Worm (Caenorhabditis elegans) whole organism, early embryonic: ENCODE measurements around the gene Y102E9.3.

Experiments used
- B0310.2 ChIP-seq: sonication (generic microtip); optimal IDR thresholded peaks from 2 replicates; lab custom pipeline; 2016; ENCODE audit warnings: mild to moderate bottlenecking, missing genetic modification characterization, missing compliant biosample characterization
- F13C5.2 ChIP-seq: sonication (generic microtip); optimal IDR thresholded peaks from 2 replicates; lab custom pipeline; 2017; ENCODE audit warnings: mild to moderate bottlenecking, missing genetic modification characterization, inconsistent platforms, missing compliant biosample characterization
- aly-1 ChIP-seq: sonication (generic microtip); optimal IDR thresholded peaks from 2 replicates; lab custom pipeline; 2016; ENCODE audit warnings: missing genetic modification characterization, missing compliant biosample characterization
- ama-1 ChIP-seq: fragments of 150-350 bp; optimal IDR thresholded peaks from 2 replicates; lab custom pipeline; 2014
- ceh-13 ChIP-seq: fragments of 200-800 bp; sonication (Bioruptor generic); optimal IDR thresholded peaks from 2 replicates; lab custom pipeline; 2018; ENCODE audit warnings: mild to moderate bottlenecking, missing genetic modification characterization, missing compliant biosample characterization
- ceh-36 ChIP-seq: sonication (generic microtip); optimal IDR thresholded peaks from 2 replicates; lab custom pipeline; 2016; ENCODE audit warnings: missing genetic modification characterization, inconsistent platforms, missing compliant biosample characterization
- ets-7 ChIP-seq: sonication (generic microtip); optimal IDR thresholded peaks from 2 replicates; lab custom pipeline; 2016; ENCODE audit warnings: missing genotype, missing genetic modification characterization, missing compliant biosample characterization
- flt-1 ChIP-seq: fragments of 200-800 bp; sonication (Bioruptor generic); IDR thresholded peaks from 2 replicates; pipeline ENCODE4 v1.3.6; 2022; ENCODE audit warnings: missing genetic modification characterization, missing compliant biosample characterization
- hmbx-1 ChIP-seq: sonication (generic microtip); optimal IDR thresholded peaks from 2 replicates; lab custom pipeline; 2016; ENCODE audit warnings: mild to moderate bottlenecking, missing genetic modification characterization, missing compliant biosample characterization
- hmg-4 ChIP-seq: fragments of 200-800 bp; sonication (Bioruptor generic); optimal IDR thresholded peaks from 2 replicates; lab custom pipeline; 2018; ENCODE audit warnings: mild to moderate bottlenecking, missing genetic modification characterization, missing compliant biosample characterization
- hnd-1 ChIP-seq: sonication (generic microtip); optimal IDR thresholded peaks from 2 replicates; lab custom pipeline; 2016; ENCODE audit warnings: missing genetic modification characterization, missing compliant biosample characterization
- pes-1 ChIP-seq: fragments of 200-800 bp; sonication (Bioruptor generic); IDR thresholded peaks from 2 replicates; pipeline ENCODE4 v1.3.6; 2022; ENCODE audit warnings: missing genetic modification reagents, missing genetic modification characterization, missing compliant biosample characterization
- scrt-1 ChIP-seq: fragments of 200-800 bp; sonication (Bioruptor generic); IDR thresholded peaks from 2 replicates; pipeline ENCODE4 v1.3.6; 2022; ENCODE audit warnings: missing genetic modification characterization, missing compliant biosample characterization
- sea-1 ChIP-seq: fragments of 200-800 bp; sonication (Bioruptor generic); conservative IDR thresholded peaks from 2 replicates; pipeline ENCODE4 v1.3.6; 2022; ENCODE audit warnings: missing genetic modification characterization, missing compliant biosample characterization
- tbx-11 ChIP-seq: fragments of 200-800 bp; sonication (Bioruptor generic); IDR thresholded peaks from 2 replicates; pipeline ENCODE4 v1.3.6; 2022; ENCODE audit warnings: missing genetic modification characterization, missing compliant biosample characterization
- tbx-37 ChIP-seq: fragments of 200-800 bp; sonication (Bioruptor generic); conservative IDR thresholded peaks from 2 replicates; pipeline ENCODE4 v1.3.6; 2022; ENCODE audit warnings: missing genetic modification reagents, missing genetic modification characterization, missing compliant biosample characterization
- tra-4 ChIP-seq: sonication (generic microtip); optimal IDR thresholded peaks from 2 replicates; lab custom pipeline; 2017; ENCODE audit warnings: missing genetic modification characterization, missing compliant biosample characterization

The Y102E9.3 gene

DNA sequence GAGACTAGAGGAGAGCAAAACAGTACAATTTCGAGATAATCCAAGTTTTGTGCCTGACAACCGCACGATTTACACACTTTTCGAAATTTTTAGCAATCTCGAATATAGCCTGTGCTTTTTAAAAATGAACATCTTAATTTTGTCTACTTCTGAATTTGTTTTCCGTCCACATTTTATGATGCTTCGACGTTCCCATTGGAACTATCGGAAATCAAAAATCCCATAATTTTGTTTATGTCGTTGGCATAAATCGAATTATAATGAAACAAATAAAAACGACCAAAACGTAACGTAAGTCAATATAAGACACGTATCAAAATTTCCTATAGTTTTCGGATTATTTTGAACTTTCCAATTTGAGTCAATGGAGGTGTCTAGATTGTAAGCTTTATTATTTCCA lies 2.7 kb upstream of the Y102E9.3 start, which contains the start of gene K07E12.2:
Gene K07E12.2 (plus strand): TSS at position 301 of the 400 bp plus-strand sequence.
- TF ChIP-seq hmbx-1 (tag; lab: Kevin White, UChicago) (no peak), pes-1 (GFP tag; lab: Robert Waterston, UW) (no peak), tbx-11 (GFP tag; lab: Robert Waterston, UW) (no peak), B0310.2 (tag; lab: Kevin White, UChicago) (no peak), tra-4 (tag; lab: Kevin White, UChicago) (no peak), aly-1 (tag; lab: Kevin White, UChicago) (no peak), flt-1 (GFP tag; lab: Robert Waterston, UW) (no peak), tbx-37 (no peak), hnd-1 (tag; lab: Kevin White, UChicago) (no peak)

DNA sequence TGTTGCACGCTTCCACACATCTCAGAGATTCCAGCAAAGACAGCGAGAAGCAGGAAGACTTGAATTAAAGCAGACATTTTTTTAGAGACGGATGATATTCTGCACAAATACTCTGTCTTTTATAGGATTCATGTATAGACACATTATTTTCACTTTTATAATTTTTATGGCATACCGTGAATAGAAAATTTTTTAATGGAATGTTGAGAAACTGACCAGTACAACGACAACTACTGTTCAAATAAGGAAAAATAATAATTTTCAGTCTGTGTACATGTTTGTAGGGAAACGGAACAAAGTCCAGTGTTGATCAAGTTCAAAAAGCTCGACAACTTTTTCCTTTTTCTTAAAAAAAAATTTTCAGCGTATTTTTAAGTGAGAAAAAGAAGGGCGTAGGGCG lies 2.2 kb upstream of the Y102E9.3 start, which contains the start of gene Y102E9.6:
Gene Y102E9.6 (minus strand): TSS at position 101 of the 400 bp plus-strand sequence.
- no peak for TF ChIP-seq hnd-1 (tag; lab: Kevin White, UChicago)
- TF ChIP-seq hmbx-1 (tag; lab: Kevin White, UChicago): no peak
- TF ChIP-seq hmg-4 (GFP tag; lab: Kevin White, UChicago): no peak
- TF ChIP-seq ama-1: no peak
- no peak for TF ChIP-seq ceh-36 (tag; lab: Kevin White, UChicago)
- TF ChIP-seq sea-1 (GFP tag; lab: Robert Waterston, UW): no peak
- no peak for TF ChIP-seq ceh-13 (GFP tag; lab: Kevin White, UChicago)
- no peak for TF ChIP-seq F13C5.2 (tag; lab: Kevin White, UChicago)
- TF ChIP-seq aly-1 (tag; lab: Kevin White, UChicago): no peak
- no peak for TF ChIP-seq tbx-11 (GFP tag; lab: Robert Waterston, UW)
- TF ChIP-seq pes-1 (GFP tag; lab: Robert Waterston, UW): no peak
- TF ChIP-seq scrt-1 (GFP tag; lab: Robert Waterston, UW): no peak
- no peak for TF ChIP-seq tbx-37
- no peak for TF ChIP-seq ets-7 (tag; lab: Kevin White, UChicago)
- no peak for TF ChIP-seq flt-1 (GFP tag; lab: Robert Waterston, UW)
- TF ChIP-seq tra-4 (tag; lab: Kevin White, UChicago): no peak
- no peak for TF ChIP-seq B0310.2 (tag; lab: Kevin White, UChicago)

ce11 chrIII:6731285-6731684 lies 3.0 kb downstream of the Y102E9.3 start:
- TF ChIP-seq hnd-1 (tag; lab: Kevin White, UChicago) (no peak), ets-7 (tag; lab: Kevin White, UChicago) (no peak), F13C5.2 (tag; lab: Kevin White, UChicago) (no peak)

ce11 chrIII:6730185-6730850 lies 4.0 kb downstream of the Y102E9.3 start, which contains the start of the genes Y102E9.5 and odr-4:
Gene Y102E9.5 (minus strand): TSS chrIII:6730285.
Gene odr-4 (plus strand): TSS chrIII:6730800.
- TF ChIP-seq flt-1 (GFP tag; lab: Robert Waterston, UW) (no peak), hnd-1 (tag; lab: Kevin White, UChicago) (no peak), sea-1 (GFP tag; lab: Robert Waterston, UW) (no peak), tra-4 (tag; lab: Kevin White, UChicago) (no peak), aly-1 (tag; lab: Kevin White, UChicago) (no peak), F13C5.2 (tag; lab: Kevin White, UChicago) (no peak), tbx-37 (no peak), ama-1 (no peak), pes-1 (GFP tag; lab: Robert Waterston, UW) (no peak), B0310.2 (tag; lab: Kevin White, UChicago) (no peak), ceh-13 (GFP tag; lab: Kevin White, UChicago) (no peak), ets-7 (tag; lab: Kevin White, UChicago) (no peak), scrt-1 (GFP tag; lab: Robert Waterston, UW) (no peak), hmg-4 (GFP tag; lab: Kevin White, UChicago) (no peak)

DNA sequence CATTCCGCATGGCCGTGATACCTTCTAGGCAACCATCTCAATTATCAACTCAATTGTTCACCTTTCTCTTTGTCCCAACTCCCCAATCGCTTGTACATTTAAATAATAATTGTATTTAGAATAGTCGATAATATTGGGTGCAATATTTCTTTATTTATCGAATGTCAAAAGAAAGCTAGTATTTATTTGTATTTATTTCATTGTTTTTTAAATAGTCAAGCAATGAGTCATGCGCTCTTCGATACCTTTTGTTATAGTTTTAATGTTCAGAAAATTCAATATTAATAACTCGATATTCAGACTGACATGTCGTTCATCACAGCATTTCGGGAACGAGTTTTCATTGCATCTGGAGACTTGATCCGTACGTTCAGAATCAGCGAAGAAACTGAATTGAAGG lies 8.8 kb downstream of the Y102E9.3 start, which contains the start of gene wdr-4:
Gene wdr-4 (plus strand): TSS at position 301 of the 400 bp plus-strand sequence.
- TF ChIP-seq hnd-1 (tag; lab: Kevin White, UChicago) (no peak), pes-1 (GFP tag; lab: Robert Waterston, UW) (no peak)

DNA sequence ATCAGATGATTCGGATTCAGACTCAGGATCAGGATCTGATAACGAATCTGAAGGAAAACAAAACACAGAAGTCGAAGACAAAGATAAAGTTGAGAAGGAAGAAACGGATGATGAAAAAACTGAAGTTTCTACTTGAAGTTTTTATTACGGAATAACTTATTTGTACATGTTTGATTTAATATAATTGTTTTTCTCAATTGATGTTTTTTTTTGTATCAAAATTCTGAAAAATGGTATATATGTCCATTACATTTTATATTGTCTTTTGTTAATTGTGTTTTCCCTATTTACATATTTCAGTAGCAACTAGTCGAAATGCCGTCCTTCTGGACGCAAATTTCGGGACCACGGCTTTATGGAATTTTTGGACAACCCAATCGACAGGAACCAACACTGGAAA lies 11.2 kb downstream of the Y102E9.3 start, which contains the start of gene F37A4.1:
Gene F37A4.1 (plus strand): TSS at position 301 of the 400 bp plus-strand sequence.
- no peak for TF ChIP-seq sea-1 (GFP tag; lab: Robert Waterston, UW)

- no peak for TF ChIP-seq hmbx-1 (tag; lab: Kevin White, UChicago)
- TF ChIP-seq ets-7 (tag; lab: Kevin White, UChicago): no peak
- no peak for TF ChIP-seq ama-1
- no peak for TF ChIP-seq sea-1 (GFP tag; lab: Robert Waterston, UW)
- TF ChIP-seq hmg-4 (GFP tag; lab: Kevin White, UChicago): no peak
- TF ChIP-seq hnd-1 (tag; lab: Kevin White, UChicago): no peak
Observed at ce11 chrIII:6722208-6722679, 12.1 kb downstream of the Y102E9.3 start, which contains the start of the genes bath-41 and F37A4.2. Gene bath-41 (minus strand): TSS chrIII:6722258. Gene F37A4.2 (plus strand): TSS chrIII:6722454.

- no peak for TF ChIP-seq hnd-1 (tag; lab: Kevin White, UChicago)
Observed at ce11 chrIII:6718270-6718669, 16.1 kb downstream of the Y102E9.3 start, which contains the start of gene F37A4.3. Gene F37A4.3 (plus strand): TSS chrIII:6718570.
